Worm (Caenorhabditis elegans) whole organism, early embryonic: ENCODE data around the gene brc-1.
A peak's percentile ranks its signal among the peaks of the same experiment; 100 is the strongest.

ENCODE experiments used
- F13C5.2 ChIP-seq: sonication (generic microtip); optimal IDR thresholded peaks from 2 replicates; lab custom pipeline; 2017; ENCODE audit warnings: mild to moderate bottlenecking, missing genetic modification characterization, inconsistent platforms, missing compliant biosample characterization
- aly-1 ChIP-seq: sonication (generic microtip); optimal IDR thresholded peaks from 2 replicates; lab custom pipeline; 2016; ENCODE audit warnings: missing genetic modification characterization, missing compliant biosample characterization
- ama-1 ChIP-seq: fragments of 150-350 bp; optimal IDR thresholded peaks from 2 replicates; lab custom pipeline; 2014
- hmbx-1 ChIP-seq: sonication (generic microtip); optimal IDR thresholded peaks from 2 replicates; lab custom pipeline; 2016; ENCODE audit warnings: mild to moderate bottlenecking, missing genetic modification characterization, missing compliant biosample characterization
- hmg-4 ChIP-seq: fragments of 200-800 bp; sonication (Bioruptor generic); optimal IDR thresholded peaks from 2 replicates; lab custom pipeline; 2018; ENCODE audit warnings: mild to moderate bottlenecking, missing genetic modification characterization, missing compliant biosample characterization
- hnd-1 ChIP-seq: sonication (generic microtip); optimal IDR thresholded peaks from 2 replicates; lab custom pipeline; 2016; ENCODE audit warnings: missing genetic modification characterization, missing compliant biosample characterization
- sea-1 ChIP-seq: fragments of 200-800 bp; sonication (Bioruptor generic); conservative IDR thresholded peaks from 2 replicates; pipeline ENCODE4 v1.3.6; 2022; ENCODE audit warnings: missing genetic modification characterization, missing compliant biosample characterization
- tra-4 ChIP-seq: sonication (generic microtip); optimal IDR thresholded peaks from 2 replicates; lab custom pipeline; 2017; ENCODE audit warnings: missing genetic modification characterization, missing compliant biosample characterization

DNA sequence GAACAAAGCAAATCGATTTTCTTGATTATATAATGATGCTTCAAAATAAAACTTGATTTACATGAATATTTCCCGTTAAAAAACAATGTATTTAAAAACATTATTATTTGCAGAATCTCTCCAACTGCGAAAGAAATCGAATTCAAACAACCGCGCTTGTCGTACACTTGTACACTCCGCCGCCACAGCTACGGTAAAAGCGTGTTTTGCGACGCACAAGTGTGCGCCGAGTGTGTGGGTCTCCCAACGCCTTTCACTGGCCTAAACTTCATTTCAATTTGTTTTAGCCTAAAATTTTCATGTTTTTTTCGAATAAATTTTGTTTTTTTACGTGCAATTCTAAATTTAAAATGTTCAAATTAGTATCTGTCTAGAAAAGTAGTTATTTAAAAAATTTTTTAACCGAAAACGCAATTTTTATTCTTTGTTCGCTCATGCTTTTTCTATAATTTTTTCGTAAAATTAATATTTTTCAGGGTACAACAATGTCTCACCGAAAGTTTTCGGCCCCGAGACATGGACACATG, 4.7 kb upstream of the brc-1 start, which contains the start of gene rpl-3:
- TF ChIP-seq ama-1 (no peak), hnd-1 (tag; lab: Kevin White, UChicago) (peak; percentile 80), hmbx-1 (tag; lab: Kevin White, UChicago) (peak; percentile 90), sea-1 (GFP tag; lab: Robert Waterston, UW) (peak; percentile 99), hmg-4 (GFP tag; lab: Kevin White, UChicago) (peak; percentile 98), F13C5.2 (tag; lab: Kevin White, UChicago) (peak; percentile 100), aly-1 (tag; lab: Kevin White, UChicago) (peak; percentile 68), tra-4 (tag; lab: Kevin White, UChicago) (peak; percentile 96)
